Worm (Caenorhabditis elegans) whole organism, late embryonic: ENCODE data around the gene srt-68.
A peak's percentile ranks its signal among the peaks of the same experiment; 100 is the strongest.

ENCODE experiments used
- C38D4.7 ChIP-seq: fragments of 200-800 bp; sonication (Bioruptor generic); optimal IDR thresholded peaks from 2 replicates; lab custom pipeline; 2018; ENCODE audit warnings: mild to moderate bottlenecking, missing genetic modification characterization, moderate library complexity, missing compliant biosample characterization
- F13H6.1 ChIP-seq: sonication (generic microtip); optimal IDR thresholded peaks from 2 replicates; lab custom pipeline; 2016; ENCODE audit warnings: missing genetic modification characterization, missing compliant biosample characterization
- K02D7.2 ChIP-seq: sonication (generic microtip); optimal IDR thresholded peaks from 2 replicates; lab custom pipeline; 2017; ENCODE audit warnings: mild to moderate bottlenecking, missing genetic modification characterization, missing compliant biosample characterization
- K09A11.1 ChIP-seq: sonication (generic microtip); optimal IDR thresholded peaks from 2 replicates; lab custom pipeline; 2017; ENCODE audit warnings: antibody characterized with exemption, mild to moderate bottlenecking, missing genetic modification characterization, missing compliant biosample characterization; ENCODE audit not compliant: insufficient read depth
- Y22D7AL.16 ChIP-seq: sonication (generic microtip); optimal IDR thresholded peaks from 2 replicates; lab custom pipeline; 2016; ENCODE audit warnings: missing genetic modification characterization, missing compliant biosample characterization
- ama-1 ChIP-seq: fragments of 150-350 bp; optimal IDR thresholded peaks from 2 replicates; lab custom pipeline; 2014
- ceh-18 ChIP-seq: sonication (generic microtip); optimal IDR thresholded peaks from 2 replicates; lab custom pipeline; 2016; ENCODE audit warnings: missing genetic modification characterization, missing compliant biosample characterization
- ceh-19 ChIP-seq: fragments of 200-800 bp; sonication (Bioruptor generic); optimal IDR thresholded peaks from 2 replicates; lab custom pipeline; 2018; ENCODE audit warnings: mild to moderate bottlenecking, missing genetic modification characterization, missing compliant biosample characterization
- ceh-2 ChIP-seq: sonication (generic microtip); optimal IDR thresholded peaks from 2 replicates; lab custom pipeline; 2016; ENCODE audit warnings: missing genotype, missing genetic modification characterization, missing compliant biosample characterization
- ceh-30 ChIP-seq: fragments of 150-350 bp; optimal IDR thresholded peaks from 2 replicates; lab custom pipeline; 2014; ENCODE audit warnings: missing biosample characterization, missing genetic modification characterization
- ceh-31 ChIP-seq: sonication (generic microtip); optimal IDR thresholded peaks from 2 replicates; lab custom pipeline; 2016; ENCODE audit warnings: missing genetic modification characterization, missing compliant biosample characterization
- ceh-34 ChIP-seq: sonication (generic microtip); optimal IDR thresholded peaks from 2 replicates; lab custom pipeline; 2016; ENCODE audit warnings: mild to moderate bottlenecking, missing genetic modification characterization, missing compliant biosample characterization
- ceh-45 ChIP-seq: fragments of 200-800 bp; sonication (Bioruptor generic); IDR thresholded peaks from 2 replicates; pipeline ENCODE4 v1.3.6; 2022; ENCODE audit warnings: missing genetic modification reagents, missing genetic modification characterization, missing compliant biosample characterization
- ceh-48 ChIP-seq: sonication (generic microtip); optimal IDR thresholded peaks from 2 replicates; lab custom pipeline; 2016; ENCODE audit warnings: missing genetic modification characterization, inconsistent platforms, missing compliant biosample characterization
- che-1 ChIP-seq: sonication (generic microtip); optimal IDR thresholded peaks from 2 replicates; lab custom pipeline; 2016; ENCODE audit warnings: mild to moderate bottlenecking, missing genetic modification characterization, missing compliant biosample characterization
- dmd-4 ChIP-seq: sonication (generic microtip); optimal IDR thresholded peaks from 2 replicates; lab custom pipeline; 2016; ENCODE audit warnings: borderline replicate concordance, missing genetic modification characterization, missing compliant biosample characterization
- elt-4 ChIP-seq: sonication (generic microtip); optimal IDR thresholded peaks from 2 replicates; lab custom pipeline; 2016; ENCODE audit warnings: missing genetic modification characterization, missing compliant biosample characterization
- eyg-1 ChIP-seq: sonication (generic microtip); optimal IDR thresholded peaks from 2 replicates; lab custom pipeline; 2016; ENCODE audit warnings: missing genotype, missing genetic modification characterization, missing compliant biosample characterization
- fax-1 ChIP-seq: sonication (generic microtip); optimal IDR thresholded peaks from 2 replicates; lab custom pipeline; 2016; ENCODE audit warnings: missing genotype, missing genetic modification characterization, missing compliant biosample characterization
- fkh-10 ChIP-seq: fragments of 150-350 bp; optimal IDR thresholded peaks from 2 replicates; lab custom pipeline; 2014; ENCODE audit warnings: missing biosample characterization, missing genetic modification reagents, missing genetic modification characterization
- fkh-6 ChIP-seq: sonication (generic microtip); optimal IDR thresholded peaks from 2 replicates; lab custom pipeline; 2016; ENCODE audit warnings: missing genetic modification characterization, missing compliant biosample characterization
- gmeb-2 ChIP-seq: sonication (generic microtip); optimal IDR thresholded peaks from 2 replicates; lab custom pipeline; 2016; ENCODE audit warnings: missing genetic modification characterization, inconsistent platforms, missing compliant biosample characterization
- hlh-15 ChIP-seq: sonication (generic microtip); optimal IDR thresholded peaks from 2 replicates; lab custom pipeline; 2016; ENCODE audit warnings: missing genetic modification characterization, missing compliant biosample characterization
- hlh-8 ChIP-seq: sonication (generic microtip); optimal IDR thresholded peaks from 2 replicates; lab custom pipeline; 2016; ENCODE audit warnings: missing genotype, missing genetic modification characterization, missing compliant biosample characterization
- lim-6 ChIP-seq: sonication (generic microtip); optimal IDR thresholded peaks from 2 replicates; lab custom pipeline; 2016; ENCODE audit warnings: missing genetic modification characterization, missing compliant biosample characterization
- madf-2 ChIP-seq: sonication (generic microtip); optimal IDR thresholded peaks from 2 replicates; lab custom pipeline; 2017; ENCODE audit warnings: missing genetic modification characterization, missing compliant biosample characterization
- mec-3 ChIP-seq: sonication (generic microtip); optimal IDR thresholded peaks from 2 replicates; lab custom pipeline; 2016; ENCODE audit warnings: borderline replicate concordance, missing genetic modification characterization, missing compliant biosample characterization
- nfya-1 ChIP-seq: sonication (generic microtip); optimal IDR thresholded peaks from 2 replicates; lab custom pipeline; 2017; ENCODE audit warnings: missing genetic modification characterization, mild to moderate bottlenecking, missing compliant biosample characterization, antibody characterized with exemption, moderate library complexity
- nhr-11 ChIP-seq: fragments of 150-350 bp; optimal IDR thresholded peaks from 2 replicates; lab custom pipeline; 2014; ENCODE audit warnings: missing biosample characterization, missing genetic modification characterization
- nhr-232 ChIP-seq: sonication (generic microtip); optimal IDR thresholded peaks from 2 replicates; lab custom pipeline; 2016; ENCODE audit warnings: missing genetic modification characterization, missing compliant biosample characterization
- odd-2 ChIP-seq: sonication (generic microtip); optimal IDR thresholded peaks from 2 replicates; lab custom pipeline; 2017; ENCODE audit warnings: antibody characterized with exemption, mild to moderate bottlenecking, missing genetic modification characterization, missing compliant biosample characterization
- pag-3 ChIP-seq: sonication (generic microtip); optimal IDR thresholded peaks from 2 replicates; lab custom pipeline; 2016; ENCODE audit warnings: missing compliant biosample characterization, missing genetic modification characterization, borderline replicate concordance
- pax-1 ChIP-seq: fragments of 150-350 bp; optimal IDR thresholded peaks from 2 replicates; lab custom pipeline; 2014; ENCODE audit warnings: missing biosample characterization, missing genetic modification characterization
- pha-2 ChIP-seq: sonication (generic microtip); optimal IDR thresholded peaks from 2 replicates; lab custom pipeline; 2017; ENCODE audit warnings: mild to moderate bottlenecking, missing genetic modification characterization, missing compliant biosample characterization
- pqm-1 ChIP-seq: sonication (generic microtip); optimal IDR thresholded peaks from 2 replicates; lab custom pipeline; 2016; ENCODE audit warnings: missing genetic modification characterization, missing compliant biosample characterization
- ref-2 ChIP-seq: sonication (generic microtip); optimal IDR thresholded peaks from 2 replicates; lab custom pipeline; 2016; ENCODE audit warnings: missing genetic modification characterization, missing compliant biosample characterization
- rnt-1 ChIP-seq: sonication (generic microtip); optimal IDR thresholded peaks from 2 replicates; lab custom pipeline; 2016; ENCODE audit warnings: missing genetic modification characterization, missing compliant biosample characterization
- sdc-2 ChIP-seq: sonication (generic microtip); optimal IDR thresholded peaks from 2 replicates; lab custom pipeline; 2016; ENCODE audit warnings: missing genotype, missing genetic modification characterization, missing compliant biosample characterization
- sox-2 ChIP-seq: fragments of 200-800 bp; sonication (Bioruptor generic); IDR thresholded peaks from 2 replicates; pipeline ENCODE4 v1.3.6; 2022; ENCODE audit warnings: missing genetic modification reagents, missing genetic modification characterization, missing compliant biosample characterization
- sox-4 ChIP-seq: sonication (generic microtip); optimal IDR thresholded peaks from 2 replicates; lab custom pipeline; 2017; ENCODE audit warnings: mild to moderate bottlenecking, missing genetic modification characterization, inconsistent platforms, missing compliant biosample characterization
- syd-9 ChIP-seq: sonication (generic microtip); optimal IDR thresholded peaks from 2 replicates; lab custom pipeline; 2016; ENCODE audit warnings: mild to moderate bottlenecking, missing genetic modification characterization, moderate library complexity, missing compliant biosample characterization
- tbx-2 ChIP-seq: sonication (generic microtip); optimal IDR thresholded peaks from 2 replicates; lab custom pipeline; 2016; ENCODE audit warnings: missing genetic modification characterization, missing compliant biosample characterization
- tbx-7 ChIP-seq: sonication (generic microtip); optimal IDR thresholded peaks from 2 replicates; lab custom pipeline; 2016; ENCODE audit warnings: missing genotype, missing genetic modification characterization, missing compliant biosample characterization
- unc-42 ChIP-seq: sonication (generic microtip); optimal IDR thresholded peaks from 2 replicates; lab custom pipeline; 2016; ENCODE audit warnings: missing genotype, missing genetic modification characterization, missing compliant biosample characterization

Gene srt-68

ce11 chrV:5275426-5276007 lies 23.6 kb upstream of the srt-68 start:
- TF ChIP-seq nfya-1 (peak; percentile 9), odd-2 (tag; lab: Kevin White, UChicago) (no peak)

ce11 chrV:5274974-5275373 lies 23.1 kb upstream of the srt-68 start:
- TF ChIP-seq nfya-1 = no peak
- no peak for TF ChIP-seq ceh-48 (tag; lab: Kevin White, UChicago)
- TF ChIP-seq rnt-1 = no peak
- no peak for TF ChIP-seq hlh-8
- no peak for TF ChIP-seq pag-3 (tag; lab: Kevin White, UChicago)
- TF ChIP-seq F13H6.1 (tag; lab: Kevin White, UChicago) = no peak
- no peak for TF ChIP-seq ceh-30 (tag; lab: Kevin White, UChicago)
- TF ChIP-seq fkh-6 (tag; lab: Kevin White, UChicago) = no peak
- TF ChIP-seq C38D4.7 (GFP tag; lab: Kevin White, UChicago) = no peak
- TF ChIP-seq sox-2 = no peak
- no peak for TF ChIP-seq ref-2 (tag; lab: Kevin White, UChicago)
- TF ChIP-seq ceh-34 (tag; lab: Kevin White, UChicago) = peak; percentile 1
- no peak for TF ChIP-seq K09A11.1
- TF ChIP-seq dmd-4 (tag; lab: Kevin White, UChicago) = no peak
- no peak for TF ChIP-seq madf-2 (tag; lab: Kevin White, UChicago)
- TF ChIP-seq pax-1 (tag; lab: Kevin White, UChicago) = no peak
- TF ChIP-seq sdc-2 (tag; lab: Kevin White, UChicago) = no peak
- peak; percentile 48 for TF ChIP-seq unc-42 (tag; lab: Kevin White, UChicago)
- TF ChIP-seq ceh-18 (tag; lab: Kevin White, UChicago) = no peak
- TF ChIP-seq mec-3 (tag; lab: Kevin White, UChicago) = no peak
- TF ChIP-seq tbx-7 (tag; lab: Kevin White, UChicago) = no peak
- TF ChIP-seq ceh-2 (tag; lab: Kevin White, UChicago) = no peak
- peak; percentile 18 for TF ChIP-seq tbx-2 (tag; lab: Kevin White, UChicago)
- no peak for TF ChIP-seq nhr-232
- peak; percentile 20 for TF ChIP-seq pha-2 (tag; lab: Kevin White, UChicago)
- TF ChIP-seq pqm-1 = no peak
- no peak for TF ChIP-seq gmeb-2
- no peak for TF ChIP-seq fkh-10 (GFP tag; lab: Kevin White, UChicago)
- TF ChIP-seq eyg-1 (tag; lab: Kevin White, UChicago) = no peak
- TF ChIP-seq ceh-19 (GFP tag; lab: Kevin White, UChicago) = no peak
- no peak for TF ChIP-seq che-1 (tag; lab: Kevin White, UChicago)
- TF ChIP-seq ama-1 (lab: Kevin White, UChicago) = no peak
- TF ChIP-seq fax-1 = no peak

- TF ChIP-seq F13H6.1 (tag; lab: Kevin White, UChicago) (no peak), ceh-31 (tag; lab: Kevin White, UChicago) (no peak), lim-6 (tag; lab: Kevin White, UChicago) (no peak), syd-9 (tag; lab: Kevin White, UChicago) (no peak), sox-4 (tag; lab: Kevin White, UChicago) (no peak), pha-2 (tag; lab: Kevin White, UChicago) (no peak), K02D7.2 (no peak), ceh-19 (GFP tag; lab: Kevin White, UChicago) (no peak), nhr-232 (no peak), hlh-15 (tag; lab: Kevin White, UChicago) (no peak), fkh-10 (GFP tag; lab: Kevin White, UChicago) (no peak), elt-4 (no peak), nhr-11 (tag; lab: Kevin White, UChicago) (no peak), fax-1 (no peak), pag-3 (tag; lab: Kevin White, UChicago) (no peak), unc-42 (tag; lab: Kevin White, UChicago) (no peak), ceh-45 (GFP tag; lab: Robert Waterston, UW) (no peak), Y22D7AL.16 (tag; lab: Kevin White, UChicago) (no peak), sdc-2 (tag; lab: Kevin White, UChicago) (no peak)
Measured at ce11 chrV:5273770-5274169, 21.9 kb upstream of the srt-68 start, which contains the start of gene natc-2. Gene natc-2 (plus strand): TSS chrV:5274070.
